Worm (Caenorhabditis elegans) whole organism, young adult: ENCODE measurements around the gene W01D2.6.

Source experiments
- B0019.2 ChIP-seq: fragments of 200-800 bp; sonication (Bioruptor generic); conservative IDR thresholded peaks from 2 replicates; pipeline ENCODE4 v1.3.6; 2022; ENCODE audit warnings: missing genetic modification reagents, missing genetic modification characterization, missing compliant biosample characterization
- C17E4.6 ChIP-seq: fragments of 200-800 bp; sonication (Bioruptor generic); IDR thresholded peaks from 2 replicates; pipeline ENCODE4 v1.3.6; 2022; ENCODE audit warnings: missing genetic modification reagents, missing genetic modification characterization, missing compliant biosample characterization
- F23B12.7 ChIP-seq: sonication (generic microtip); optimal IDR thresholded peaks from 2 replicates; lab custom pipeline; 2017; ENCODE audit warnings: missing genetic modification characterization, mild to moderate bottlenecking, missing compliant biosample characterization, antibody characterized with exemption, moderate library complexity; ENCODE audit not compliant: insufficient read depth
- F49E8.2 ChIP-seq: sonication (generic microtip); optimal IDR thresholded peaks from 3 replicates; lab custom pipeline; 2017; ENCODE audit warnings: missing genetic modification characterization, mild to moderate bottlenecking, missing compliant biosample characterization, antibody characterized with exemption, moderate library complexity; ENCODE audit not compliant: insufficient read depth
- K12H6.12 ChIP-seq: fragments of 200-800 bp; sonication (Bioruptor generic); optimal IDR thresholded peaks from 2 replicates; lab custom pipeline; 2018; ENCODE audit warnings: mild to moderate bottlenecking, missing genetic modification characterization, missing compliant biosample characterization
- T07F8.4 ChIP-seq: sonication (generic microtip); optimal IDR thresholded peaks from 2 replicates; lab custom pipeline; 2016; ENCODE audit warnings: mild to moderate bottlenecking, missing genetic modification characterization, moderate library complexity, missing compliant biosample characterization
- Y53G8AR.9 ChIP-seq: fragments of 200-800 bp; sonication (Bioruptor generic); conservative IDR thresholded peaks from 2 replicates; pipeline ENCODE4 v1.3.6; 2022; ENCODE audit warnings: missing genetic modification reagents, missing genetic modification characterization, missing compliant biosample characterization
- Y79H2A.3 ChIP-seq: fragments of 200-800 bp; sonication (Bioruptor generic); conservative IDR thresholded peaks from 2 replicates; pipeline ENCODE4 v1.3.6; 2022; ENCODE audit warnings: missing genetic modification reagents, missing genetic modification characterization, missing compliant biosample characterization
- attf-5 ChIP-seq: fragments of 200-800 bp; sonication (Bioruptor generic); optimal IDR thresholded peaks from 2 replicates; lab custom pipeline; 2018; ENCODE audit warnings: mild to moderate bottlenecking, missing genetic modification characterization, missing compliant biosample characterization
- ceh-100 ChIP-seq: fragments of 200-800 bp; sonication (Bioruptor generic); IDR thresholded peaks from 2 replicates; pipeline ENCODE4 v1.3.6; 2022; ENCODE audit warnings: missing genetic modification reagents, missing genetic modification characterization, missing compliant biosample characterization
- ceh-58 ChIP-seq: fragments of 200-800 bp; sonication (Bioruptor generic); IDR thresholded peaks from 2 replicates; pipeline ENCODE4 v1.3.6; 2022; ENCODE audit warnings: missing genetic modification characterization, missing compliant biosample characterization
- chd-7 ChIP-seq: sonication (generic microtip); optimal IDR thresholded peaks from 2 replicates; lab custom pipeline; 2016; ENCODE audit warnings: mild to moderate bottlenecking, missing genetic modification characterization, moderate library complexity, missing compliant biosample characterization
- egl-18 ChIP-seq: fragments of 200-800 bp; sonication (Bioruptor generic); IDR thresholded peaks from 2 replicates; pipeline ENCODE4 v1.3.6; 2022; ENCODE audit warnings: missing genetic modification reagents, missing genetic modification characterization, missing compliant biosample characterization
- egl-44 ChIP-seq: fragments of 200-800 bp; sonication (Bioruptor generic); IDR thresholded peaks from 2 replicates; pipeline ENCODE4 v1.3.6; 2022; ENCODE audit warnings: missing genetic modification reagents, missing genetic modification characterization, missing compliant biosample characterization
- ets-4 ChIP-seq: fragments of 200-800 bp; sonication (Bioruptor generic); optimal IDR thresholded peaks from 2 replicates; lab custom pipeline; 2018; ENCODE audit warnings: mild to moderate bottlenecking, missing genetic modification characterization, missing compliant biosample characterization
- him-1 ChIP-seq: sonication (generic microtip); optimal IDR thresholded peaks from 2 replicates; lab custom pipeline; 2016; ENCODE audit warnings: missing genotype, missing genetic modification reagents, missing genetic modification characterization, missing compliant biosample characterization
- hmg-1.2 ChIP-seq: fragments of 200-800 bp; sonication (Bioruptor generic); IDR thresholded peaks from 2 replicates; pipeline ENCODE4 v1.3.6; 2022; ENCODE audit warnings: missing genetic modification reagents, missing genetic modification characterization, missing compliant biosample characterization
- lag-1 ChIP-seq: fragments of 200-800 bp; sonication (Bioruptor generic); IDR thresholded peaks from 2 replicates; pipeline ENCODE4 v1.3.6; 2022; ENCODE audit warnings: missing genetic modification reagents, missing genetic modification characterization, missing compliant biosample characterization
- let-607 ChIP-seq, 2 experiments: fragments of 200-800 bp in 1 of 2; sonication (Bioruptor generic) in 1 of 2; sonication (generic microtip) in 1 of 2; optimal IDR thresholded peaks; 2 replicates each; lab custom pipeline; 2016 to 2018; ENCODE audit warnings: mild to moderate bottlenecking in 2 of 2, missing compliant biosample characterization in 2 of 2, missing genetic modification characterization in 2 of 2, moderate library complexity in 2 of 2, missing genotype in 1 of 2
- lin-35 ChIP-seq, 3 experiments: fragments of 150-350 bp in 2 of 3; sonication (generic microtip) in 1 of 3; optimal IDR thresholded peaks; 2 replicates each; lab custom pipeline; 2014 to 2018; ENCODE audit warnings: missing biosample characterization in 3 of 3, missing genetic modification characterization in 3 of 3, missing genetic modification reagents in 3 of 3
- madf-3 ChIP-seq: fragments of 200-800 bp; sonication (Bioruptor generic); IDR thresholded peaks from 2 replicates; pipeline ENCODE4 v1.3.6; 2022; ENCODE audit warnings: missing genetic modification reagents, missing genetic modification characterization, missing compliant biosample characterization
- madf-6 ChIP-seq: fragments of 200-800 bp; sonication (Bioruptor generic); IDR thresholded peaks from 2 replicates; pipeline ENCODE4 v1.3.6; 2022; ENCODE audit warnings: missing genetic modification reagents, missing genetic modification characterization, missing compliant biosample characterization
- mcd-1 ChIP-seq: fragments of 200-800 bp; sonication (Bioruptor generic); IDR thresholded peaks from 2 replicates; pipeline ENCODE4 v1.3.6; 2022; ENCODE audit warnings: missing genetic modification reagents, missing genetic modification characterization, missing compliant biosample characterization
- mel-28 ChIP-seq: sonication (generic microtip); optimal IDR thresholded peaks from 2 replicates; lab custom pipeline; 2016; ENCODE audit warnings: borderline replicate concordance, mild to moderate bottlenecking, missing genetic modification characterization, missing compliant biosample characterization
- mes-4 ChIP-seq: sonication (generic microtip); optimal IDR thresholded peaks from 2 replicates; lab custom pipeline; 2016; ENCODE audit warnings: missing genotype, missing genetic modification characterization, missing compliant biosample characterization
- repo-1 ChIP-seq: sonication (generic microtip); optimal IDR thresholded peaks from 2 replicates; lab custom pipeline; 2017; ENCODE audit warnings: mild to moderate bottlenecking, missing genetic modification characterization, missing compliant biosample characterization
- snpc-1.1 ChIP-seq: sonication (generic microtip); optimal IDR thresholded peaks from 2 replicates; lab custom pipeline; 2017; ENCODE audit warnings: missing genetic modification characterization, mild to moderate bottlenecking, missing compliant biosample characterization, antibody characterized with exemption, moderate library complexity, missing genotype, missing genetic modification reagents; ENCODE audit not compliant: insufficient read depth
- snpc-4 ChIP-seq, 5 experiments: fragments of 150-350 bp in 1 of 5; sonication (generic microtip) in 4 of 5; optimal IDR thresholded peaks; 2 replicates each; lab custom pipeline; 2014 to 2018; ENCODE audit warnings: missing genetic modification characterization in 5 of 5, missing biosample characterization in 3 of 5, antibody characterized with exemption in 2 of 5, mild to moderate bottlenecking in 2 of 5, missing compliant biosample characterization in 2 of 5, missing genotype in 2 of 5, moderate library complexity in 2 of 5, missing genetic modification reagents in 1 of 5
- somi-1 ChIP-seq: fragments of 200-800 bp; sonication (Bioruptor generic); optimal IDR thresholded peaks from 2 replicates; lab custom pipeline; 2018; ENCODE audit warnings: mild to moderate bottlenecking, missing genetic modification characterization, missing compliant biosample characterization
- tbp1 ChIP-seq: fragments of 200-800 bp; sonication (Bioruptor generic); optimal IDR thresholded peaks from 2 replicates; lab custom pipeline; 2018; ENCODE audit warnings: mild to moderate bottlenecking, missing genetic modification characterization, missing compliant biosample characterization
- unc-62 ChIP-seq: fragments of 150-350 bp; optimal IDR thresholded peaks from 2 replicates; lab custom pipeline; 2014; ENCODE audit warnings: missing biosample characterization, missing genetic modification reagents, missing genetic modification characterization
- zfh-2 ChIP-seq: fragments of 200-800 bp; sonication (Bioruptor generic); conservative IDR thresholded peaks from 2 replicates; pipeline ENCODE4 v1.3.6; 2022; ENCODE audit warnings: missing genetic modification reagents, missing genetic modification characterization, missing compliant biosample characterization
- zim-3 ChIP-seq: sonication (generic microtip); optimal IDR thresholded peaks from 2 replicates; lab custom pipeline; 2017; ENCODE audit warnings: mild to moderate bottlenecking, missing genetic modification characterization, moderate library complexity, missing compliant biosample characterization
- ztf-18 ChIP-seq: sonication (generic microtip); optimal IDR thresholded peaks from 2 replicates; lab custom pipeline; 2016; ENCODE audit warnings: missing genotype, mild to moderate bottlenecking, missing genetic modification characterization, missing compliant biosample characterization
- ztf-28 ChIP-seq: fragments of 200-800 bp; sonication (Bioruptor generic); IDR thresholded peaks from 2 replicates; pipeline ENCODE4 v1.3.6; 2022; ENCODE audit warnings: missing genetic modification reagents, missing genetic modification characterization, missing compliant biosample characterization

W01D2.6 gene

ce11 chrII:14798047-14798522, 10.7 kb upstream of the W01D2.6 start, which contains the start of gene tbc-20 (continued):
- TF ChIP-seq tbp1 (GFP tag; lab: Kevin White, UChicago) (peak; percentile 26), egl-44 (GFP tag; lab: Robert Waterston, UW) (no peak), mes-4 (tag; lab: Kevin White, UChicago) (no peak), C17E4.6 (GFP tag; lab: Robert Waterston, UW) (no peak), ets-4 (GFP tag; lab: Kevin White, UChicago) (no peak), lin-35 (GFP tag; optimal IDR thresholded peaks at IDR 0.05; lab: Kevin White, UChicago) (peak in 1 of 3 experiments; percentile 28), him-1 (tag; lab: Kevin White, UChicago) (peak; percentile 34), attf-5 (GFP tag; lab: Kevin White, UChicago) (no peak), mel-28 (no peak), lag-1 (GFP tag; lab: Robert Waterston, UW) (no peak), egl-18 (GFP tag; lab: Robert Waterston, UW) (no peak), Y53G8AR.9 (GFP tag; lab: Robert Waterston, UW) (no peak), snpc-1.1 (peak; percentile 74), ceh-58 (GFP tag; lab: Robert Waterston, UW) (no peak), somi-1 (no peak), unc-62 (no peak), chd-7 (tag; lab: Kevin White, UChicago) (no peak), B0019.2 (GFP tag; lab: Robert Waterston, UW) (no peak), ceh-100 (GFP tag; lab: Robert Waterston, UW) (no peak), madf-3 (no peak), F49E8.2 (tag; lab: Kevin White, UChicago) (no peak), zim-3 (tag; lab: Kevin White, UChicago) (no peak), mcd-1 (peak; percentile 31; the same call in 1 of the 2 replicates), ztf-18 (tag; lab: Kevin White, UChicago) (no peak), hmg-1.2 (GFP tag; lab: Robert Waterston, UW) (peak; percentile 38), K12H6.12 (tag; lab: Kevin White, UChicago) (no peak), F23B12.7 (tag; lab: Kevin White, UChicago) (no peak), T07F8.4 (tag; lab: Kevin White, UChicago) (no peak), Y79H2A.3 (GFP tag; lab: Robert Waterston, UW) (no peak)

DNA sequence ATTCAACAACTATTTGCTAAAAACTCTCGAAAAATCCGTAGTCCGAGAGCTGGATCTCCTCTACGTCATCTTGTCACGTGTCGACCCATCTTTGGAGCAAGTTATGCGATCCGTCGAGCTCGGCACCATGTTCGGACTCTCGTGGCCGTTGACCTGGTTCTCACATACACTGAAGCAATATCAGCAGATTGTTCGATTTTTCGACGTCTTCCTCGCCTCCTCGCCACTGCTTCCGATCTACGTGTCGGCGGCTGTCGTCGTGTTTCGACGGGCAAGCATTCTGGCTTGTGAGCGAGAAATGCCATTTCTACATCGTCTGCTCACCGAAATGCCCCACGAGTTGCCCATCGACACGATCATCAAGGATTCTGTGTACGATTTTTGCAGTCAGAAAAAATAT, 9.4 kb upstream of the W01D2.6 start:
- TF ChIP-seq zfh-2 (GFP tag; lab: Robert Waterston, UW) (peak; percentile 56), repo-1 (tag; lab: Kevin White, UChicago) (no peak), let-607 (tag; optimal IDR thresholded peaks at IDR 0.05; lab: Kevin White, UChicago) (no peak), snpc-1.1 (no peak), snpc-4 (GFP tag; optimal IDR thresholded peaks at IDR 0.05; lab: Kevin White, UChicago) (no peak), snpc-4 (tag; optimal IDR thresholded peaks at IDR 0.05; lab: Kevin White, UChicago) (no peak), madf-6 (GFP tag; lab: Robert Waterston, UW) (0 out of 2 replicates have a peak, but pooled peaks have one; percentile 16), unc-62 (no peak), ztf-28 (GFP tag; lab: Robert Waterston, UW) (no peak)
